Fruit fly (Drosophila melanogaster) whole organism, embryonic: ENCODE results near the gene sa.
A peak's percentile ranks its signal among the peaks of the same experiment; 100 is the strongest.

ENCODE experiments used
- CG10321 ChIP-seq: fragments of 200-800 bp; sonication (Bioruptor generic); IDR thresholded peaks from 2 replicates; pipeline ENCODE4 v1.3.6; 2022; ENCODE audit warnings: missing biosample characterization, missing genetic modification characterization
- CG10366 ChIP-seq: fragments of 200-800 bp; sonication (Bioruptor generic); IDR thresholded peaks from 2 replicates; pipeline ENCODE4 v1.3.6; 2022; ENCODE audit warnings: missing biosample characterization, missing genetic modification characterization
- CG11398 ChIP-seq: fragments of 200-800 bp; sonication (Bioruptor generic); optimal IDR thresholded peaks from 2 replicates; lab custom pipeline; 2016; ENCODE audit warnings: missing biosample characterization, missing genetic modification characterization
- CG12659 ChIP-seq: fragments of 200-800 bp; sonication (Bioruptor generic); optimal IDR thresholded peaks from 3 replicates; lab custom pipeline; 2017; ENCODE audit warnings: mild to moderate bottlenecking, missing biosample characterization, missing genetic modification reagents, missing genetic modification characterization
- CG14710 ChIP-seq: fragments of 200-800 bp; sonication (Bioruptor generic); optimal IDR thresholded peaks from 3 replicates; lab custom pipeline; 2019; ENCODE audit warnings: missing biosample characterization, mild to moderate bottlenecking, missing genetic modification characterization, moderate library complexity
- CG1792 ChIP-seq: fragments of 200-800 bp; sonication (Bioruptor generic); optimal IDR thresholded peaks from 2 replicates; lab custom pipeline; 2016; ENCODE audit warnings: missing biosample characterization, missing genetic modification characterization
- CG18011 ChIP-seq: fragments of 200-800 bp; sonication (Bioruptor generic); optimal IDR thresholded peaks from 2 replicates; lab custom pipeline; 2017; ENCODE audit warnings: missing biosample characterization, missing genetic modification characterization, mild to moderate bottlenecking, moderate library complexity, missing genotype
- CG18476 ChIP-seq: fragments of 200-800 bp; sonication (Bioruptor generic); optimal IDR thresholded peaks from 2 replicates; lab custom pipeline; 2016; ENCODE audit warnings: missing biosample characterization, mild to moderate bottlenecking, missing genetic modification characterization
- CG18599 ChIP-seq: fragments of 200-800 bp; sonication (Bioruptor generic); optimal IDR thresholded peaks from 3 replicates; lab custom pipeline; 2017; ENCODE audit warnings: missing biosample characterization, missing genetic modification characterization, mild to moderate bottlenecking, moderate library complexity, missing genetic modification reagents
- CG32532 ChIP-seq: fragments of 200-800 bp; sonication (Bioruptor generic); IDR thresholded peaks from 2 replicates; pipeline ENCODE4 v1.3.6; 2022; ENCODE audit warnings: missing biosample characterization, missing genetic modification characterization
- CG3838 ChIP-seq: fragments of 200-800 bp; sonication (Bioruptor generic); optimal IDR thresholded peaks from 3 replicates; lab custom pipeline; 2016; ENCODE audit warnings: missing biosample characterization, missing genetic modification characterization
- CG3847 ChIP-seq: fragments of 200-800 bp; sonication (Bioruptor generic); IDR thresholded peaks from 2 replicates; pipeline ENCODE4 v1.3.6; 2022; ENCODE audit warnings: missing biosample characterization, missing genetic modification characterization
- CG4282 ChIP-seq: fragments of 200-800 bp; sonication (Bioruptor generic); optimal IDR thresholded peaks from 2 replicates; lab custom pipeline; 2016; ENCODE audit warnings: missing biosample characterization, missing genetic modification characterization
- CG4854 ChIP-seq: fragments of 200-800 bp; sonication (Bioruptor generic); optimal IDR thresholded peaks from 2 replicates; lab custom pipeline; 2016; ENCODE audit warnings: missing biosample characterization, missing genetic modification characterization, inconsistent platforms
- CG6765 ChIP-seq: fragments of 200-800 bp; sonication (Bioruptor generic); optimal IDR thresholded peaks from 3 replicates; lab custom pipeline; 2017; ENCODE audit warnings: missing biosample characterization, mild to moderate bottlenecking, missing genetic modification characterization
- CG8290 ChIP-seq, 3 experiments: fragments of 200-800 bp; sonication (Bioruptor generic); optimal IDR thresholded peaks; 2 replicates each; lab custom pipeline; 2016 to 2019; ENCODE audit warnings: missing biosample characterization in 3 of 3, missing genetic modification characterization in 3 of 3, mild to moderate bottlenecking in 2 of 3, moderate library complexity in 1 of 3
- CG9215 ChIP-seq: fragments of 200-800 bp; sonication (Bioruptor generic); IDR thresholded peaks from 2 replicates; pipeline ENCODE4 v1.3.6; 2022; ENCODE audit warnings: missing biosample characterization, missing genetic modification characterization
- CHES-1-like ChIP-seq: fragments of 200-800 bp; sonication (Bioruptor generic); optimal IDR thresholded peaks from 2 replicates; lab custom pipeline; 2016; ENCODE audit warnings: missing biosample characterization, missing genetic modification characterization
- E2f1 ChIP-seq: fragments of 200-800 bp; sonication (Bioruptor generic); IDR thresholded peaks from 2 replicates; pipeline ENCODE4 v1.3.6; 2022; ENCODE audit warnings: missing biosample characterization, missing genetic modification characterization
- Ets65A ChIP-seq: fragments of 200-800 bp; sonication (Bioruptor generic); peaks from one replicate; lab custom pipeline; 2016; ENCODE audit warnings: missing biosample characterization, missing genetic modification characterization
- Fer2 ChIP-seq: fragments of 200-800 bp; sonication (Bioruptor generic); optimal IDR thresholded peaks from 2 replicates; lab custom pipeline; 2018; ENCODE audit warnings: missing biosample characterization, mild to moderate bottlenecking, missing genetic modification characterization, moderate library complexity
- Hmx ChIP-seq: fragments of 200-800 bp; sonication (Bioruptor generic); optimal IDR thresholded peaks from 2 replicates; lab custom pipeline; 2016; ENCODE audit warnings: missing biosample characterization, missing genetic modification characterization
- Hr3 ChIP-seq: fragments of 200-800 bp; sonication (Bioruptor generic); optimal IDR thresholded peaks from 3 replicates; lab custom pipeline; 2016; ENCODE audit warnings: missing biosample characterization, missing genetic modification characterization
- Mad ChIP-seq: fragments of 200-800 bp; sonication (Bioruptor generic); optimal IDR thresholded peaks from 2 replicates; lab custom pipeline; 2016; ENCODE audit warnings: missing biosample characterization, missing genetic modification characterization
- Myb ChIP-seq: fragments of 200-800 bp; sonication (Bioruptor generic); optimal IDR thresholded peaks from 2 replicates; lab custom pipeline; 2016; ENCODE audit warnings: missing biosample characterization, missing genetic modification characterization
- NC2α ChIP-seq: fragments of 200-800 bp; sonication (Bioruptor generic); optimal IDR thresholded peaks from 2 replicates; lab custom pipeline; 2016; ENCODE audit warnings: missing biosample characterization, missing genetic modification characterization
- NC2β ChIP-seq: fragments of 200-800 bp; sonication (Bioruptor generic); optimal IDR thresholded peaks from 2 replicates; lab custom pipeline; 2016; ENCODE audit warnings: missing biosample characterization, missing genetic modification characterization
- NK7.1 ChIP-seq: fragments of 200-800 bp; sonication (Bioruptor generic); optimal IDR thresholded peaks from 3 replicates; lab custom pipeline; 2016; ENCODE audit warnings: missing biosample characterization, missing genetic modification characterization
- Optix ChIP-seq: fragments of 200-800 bp; sonication (Bioruptor generic); IDR thresholded peaks from 3 replicates; pipeline ENCODE4 v1.3.6; 2022; ENCODE audit warnings: missing biosample characterization, missing genetic modification characterization
- PHDP ChIP-seq: fragments of 200-800 bp; sonication (Bioruptor generic); optimal IDR thresholded peaks from 3 replicates; lab custom pipeline; 2018; ENCODE audit warnings: missing biosample characterization, mild to moderate bottlenecking, missing genetic modification characterization, moderate library complexity
- Ptx1 ChIP-seq: fragments of 200-800 bp; sonication (Bioruptor generic); IDR thresholded peaks from 2 replicates; pipeline ENCODE4 v1.3.6; 2022; ENCODE audit warnings: missing biosample characterization, missing genetic modification characterization
- Rfx ChIP-seq: fragments of 200-800 bp; sonication (Bioruptor generic); IDR thresholded peaks from 2 replicates; pipeline ENCODE4 v1.3.6; 2022; ENCODE audit warnings: missing biosample characterization, missing genetic modification characterization
- al ChIP-seq: fragments of 200-800 bp; sonication (Bioruptor generic); IDR thresholded peaks from 2 replicates; pipeline ENCODE4 v1.3.6; 2022; ENCODE audit warnings: missing biosample characterization, missing genetic modification characterization
- bcd ChIP-seq: fragments of 200-800 bp; sonication (Bioruptor generic); optimal IDR thresholded peaks from 2 replicates; lab custom pipeline; 2017; ENCODE audit warnings: missing biosample characterization, mild to moderate bottlenecking, missing genetic modification characterization
- chm ChIP-seq: fragments of 200-800 bp; sonication (Bioruptor generic); IDR thresholded peaks from 2 replicates; pipeline ENCODE4 v1.3.6; 2022; ENCODE audit warnings: missing biosample characterization, missing genetic modification characterization
- cwo ChIP-seq: fragments of 200-800 bp; sonication (Bioruptor generic); optimal IDR thresholded peaks from 3 replicates; lab custom pipeline; 2017; ENCODE audit warnings: missing biosample characterization, missing genetic modification characterization, mild to moderate bottlenecking, moderate library complexity, missing genetic modification reagents
- dysf ChIP-seq: fragments of 200-800 bp; sonication (Bioruptor generic); IDR thresholded peaks from 3 replicates; pipeline ENCODE4 v1.3.6; 2022; ENCODE audit warnings: missing biosample characterization, missing genetic modification characterization
- eyg ChIP-seq: fragments of 200-800 bp; sonication (Bioruptor generic); optimal IDR thresholded peaks from 3 replicates; lab custom pipeline; 2016; ENCODE audit warnings: missing biosample characterization, missing genetic modification characterization
- fd102C ChIP-seq: fragments of 200-800 bp; sonication (Bioruptor generic); optimal IDR thresholded peaks from 2 replicates; lab custom pipeline; 2018; ENCODE audit warnings: missing biosample characterization, mild to moderate bottlenecking, missing genetic modification characterization, moderate library complexity
- ftz-f1 ChIP-seq: fragments of 200-800 bp; sonication (Bioruptor generic); optimal IDR thresholded peaks from 2 replicates; lab custom pipeline; 2016; ENCODE audit warnings: missing biosample characterization, missing genetic modification characterization
- fu2 ChIP-seq: fragments of 200-800 bp; sonication (Bioruptor generic); optimal IDR thresholded peaks from 2 replicates; lab custom pipeline; 2016; ENCODE audit warnings: missing biosample characterization, missing genetic modification characterization
- gce ChIP-seq: fragments of 200-800 bp; sonication (Bioruptor generic); IDR thresholded peaks from 3 replicates; pipeline ENCODE4 v1.3.6; 2022; ENCODE audit warnings: missing biosample characterization, missing genetic modification characterization
- gsb-n ChIP-seq: fragments of 200-800 bp; sonication (Bioruptor generic); optimal IDR thresholded peaks from 3 replicates; lab custom pipeline; 2018; ENCODE audit warnings: missing biosample characterization, mild to moderate bottlenecking, missing genetic modification characterization
- jing ChIP-seq: fragments of 200-800 bp; sonication (Bioruptor generic); optimal IDR thresholded peaks from 2 replicates; lab custom pipeline; 2018; ENCODE audit warnings: missing biosample characterization, mild to moderate bottlenecking, missing genetic modification characterization
- kay ChIP-seq: fragments of 200-800 bp; sonication (Bioruptor generic); optimal IDR thresholded peaks from 2 replicates; lab custom pipeline; 2016; ENCODE audit warnings: missing biosample characterization, missing genetic modification characterization
- pfk ChIP-seq: fragments of 200-800 bp; sonication (Bioruptor generic); optimal IDR thresholded peaks from 2 replicates; lab custom pipeline; 2018; ENCODE audit warnings: missing biosample characterization, mild to moderate bottlenecking, missing genetic modification characterization, moderate library complexity
- sim ChIP-seq: fragments of 200-800 bp; sonication (Bioruptor generic); IDR thresholded peaks from 2 replicates; pipeline ENCODE4 v1.3.6; 2022; ENCODE audit warnings: missing biosample characterization, missing genetic modification characterization
- slou ChIP-seq: fragments of 200-800 bp; sonication (Bioruptor generic); optimal IDR thresholded peaks from 3 replicates; lab custom pipeline; 2016; ENCODE audit warnings: missing biosample characterization, missing genetic modification characterization
- ssp ChIP-seq: fragments of 200-800 bp; sonication (Bioruptor generic); IDR thresholded peaks from 2 replicates; pipeline ENCODE4 v1.3.6; 2022; ENCODE audit warnings: missing biosample characterization, missing genetic modification characterization
- trh ChIP-seq: fragments of 200-800 bp; sonication (Bioruptor generic); optimal IDR thresholded peaks from 2 replicates; lab custom pipeline; 2016; ENCODE audit warnings: missing biosample characterization, missing genetic modification characterization
- vnd ChIP-seq: fragments of 200-800 bp; sonication (Bioruptor generic); IDR thresholded peaks from 3 replicates; pipeline ENCODE4 v1.3.6; 2022; ENCODE audit warnings: missing biosample characterization, missing genetic modification characterization; ENCODE audit not compliant: partially characterized antibody
- wek ChIP-seq: fragments of 200-800 bp; sonication (Bioruptor generic); optimal IDR thresholded peaks from 3 replicates; lab custom pipeline; 2018; ENCODE audit warnings: missing biosample characterization, mild to moderate bottlenecking, missing genetic modification characterization, moderate library complexity
- zfh2 ChIP-seq: fragments of 200-800 bp; sonication (Bioruptor generic); optimal IDR thresholded peaks from 2 replicates; lab custom pipeline; 2016; ENCODE audit warnings: missing biosample characterization, missing genetic modification characterization

Gene sa

DNA sequence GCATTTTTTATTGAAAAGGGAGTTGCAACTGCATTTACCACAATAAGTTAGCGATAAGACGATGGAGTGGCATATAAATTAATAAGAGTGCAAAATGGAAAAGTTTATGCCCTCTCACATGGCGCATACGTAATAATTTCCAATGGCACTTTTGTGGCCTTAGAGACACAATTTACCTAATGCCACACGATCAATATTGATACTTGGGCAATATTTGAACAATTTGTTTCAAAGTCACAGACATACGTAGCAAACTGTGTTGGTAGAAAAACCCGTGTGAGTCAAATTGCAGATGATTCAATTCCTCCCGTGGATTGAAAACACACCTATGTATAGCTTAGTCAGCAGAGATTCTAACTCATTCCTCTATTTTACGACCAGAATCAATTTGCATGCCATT, 5.6 kb upstream of the sa start (continued):
- TF ChIP-seq fd102C (GFP tag; lab: Kevin White, UChicago) (no peak), ftz-f1 (GFP tag; lab: Kevin White, UChicago) (no peak), sim (no peak), CG14710 (tag; lab: Kevin White, UChicago) (no peak), NK7.1 (GFP tag; lab: Kevin White, UChicago) (no peak), CG18011 (GFP tag; lab: Kevin White, UChicago) (no peak), CG4282 (GFP tag; lab: Kevin White, UChicago) (no peak), Optix (GFP tag; lab: Robert Waterston, UW) (no peak), Fer2 (tag; lab: Kevin White, UChicago) (no peak), Hmx (GFP tag; lab: Kevin White, UChicago) (no peak), gce (GFP tag; lab: Robert Waterston, UW) (no peak), Hr3 (GFP tag; lab: Kevin White, UChicago) (no peak), jing (GFP tag; lab: Kevin White, UChicago) (no peak), pfk (GFP tag; lab: Kevin White, UChicago) (no peak), wek (peak; percentile 69), CG1792 (GFP tag; lab: Kevin White, UChicago) (no peak), CG18599 (GFP tag; lab: Kevin White, UChicago) (peak; percentile 58), E2f1 (GFP tag; lab: Robert Waterston, UW) (no peak), Myb (GFP tag; lab: Kevin White, UChicago) (no peak), CG6765 (GFP tag; lab: Kevin White, UChicago) (peak; percentile 41), eyg (GFP tag; lab: Kevin White, UChicago) (no peak), CG12659 (GFP tag; lab: Kevin White, UChicago) (peak; percentile 16), Ptx1 (GFP tag; lab: Robert Waterston, UW) (no peak), al (GFP tag; lab: Robert Waterston, UW) (no peak), Rfx (no peak), NC2α (GFP tag; lab: Kevin White, UChicago) (no peak), CG10366 (GFP tag; lab: Robert Waterston, UW) (no peak), gsb-n (tag; lab: Kevin White, UChicago) (no peak), slou (no peak), CG32532 (GFP tag; lab: Robert Waterston, UW) (no peak), CG3847 (GFP tag; lab: Robert Waterston, UW) (no peak), CG18476 (GFP tag; lab: Kevin White, UChicago) (no peak), CG8290 (GFP tag; optimal IDR thresholded peaks at IDR 0.05; lab: Kevin White, UChicago) (no peak), CG8290 (tag; optimal IDR thresholded peaks at IDR 0.05; lab: Kevin White, UChicago) (peak in 1 of 2 experiments; percentile 63), fu2 (no peak), vnd (GFP tag; lab: Robert Waterston, UW) (no peak), NC2β (GFP tag; lab: Kevin White, UChicago) (no peak), trh (GFP tag; lab: Kevin White, UChicago) (no peak), CG9215 (GFP tag; lab: Robert Waterston, UW) (no peak), ssp (GFP tag; lab: Robert Waterston, UW) (no peak), bcd (no peak), Mad (no peak), cwo (GFP tag; lab: Kevin White, UChicago) (peak; percentile 5), zfh2 (no peak), kay (GFP tag; lab: Kevin White, UChicago) (no peak), PHDP (tag; lab: Kevin White, UChicago) (peak; percentile 4), dysf (GFP tag; lab: Robert Waterston, UW) (no peak), chm (GFP tag; lab: Robert Waterston, UW) (no peak), CG10321 (GFP tag; lab: Robert Waterston, UW) (no peak), CG4854 (GFP tag; lab: Kevin White, UChicago) (no peak), CHES-1-like (GFP tag; lab: Kevin White, UChicago) (no peak), CG3838 (GFP tag; lab: Kevin White, UChicago) (no peak), Ets65A (GFP tag; lab: Kevin White, UChicago) (no peak), CG11398 (GFP tag; lab: Kevin White, UChicago) (no peak)
